Worm (Caenorhabditis elegans): ENCODE data around the gene C14B9.2.

The C14B9.2 gene

DNA sequence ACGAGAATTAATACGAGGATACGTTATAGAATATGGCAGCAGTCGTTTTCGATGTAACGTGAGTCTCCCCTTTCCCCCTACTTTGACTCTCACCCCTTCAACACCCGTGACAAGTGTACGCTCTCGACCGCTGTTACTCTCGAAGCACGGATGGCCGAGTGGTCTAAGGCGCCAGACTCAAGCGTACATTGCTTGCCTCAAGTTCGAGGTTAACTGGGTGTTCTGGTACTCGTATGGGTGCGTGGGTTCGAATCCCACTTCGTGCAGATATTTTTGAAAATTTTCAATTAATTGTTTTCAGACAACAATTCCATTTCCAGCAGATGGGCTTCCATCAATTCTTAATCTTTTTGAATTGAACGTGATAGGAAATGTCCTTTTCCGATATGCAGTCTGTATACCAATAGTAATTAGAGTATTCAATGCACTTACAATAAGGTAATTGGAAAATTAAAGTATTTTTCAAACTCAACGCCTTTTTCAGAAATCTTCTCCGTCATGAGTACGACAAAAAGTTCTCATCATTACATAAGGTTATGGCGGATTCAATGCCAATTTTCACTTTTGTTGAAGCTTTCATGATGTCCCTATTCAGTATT, 23.9 kb upstream of the C14B9.2 start (continued):
- TF ChIP-seq ceh-44 (GFP tag; IDR thresholded peaks at IDR 0.05), result peak; percentile 83
- TF ChIP-seq nhr-48 (tag; optimal IDR thresholded peaks at IDR 0.05), result peak; percentile 49
- TF ChIP-seq Y48G9A.11 (GFP tag; IDR thresholded peaks at IDR 0.05), result peak; percentile 69; the same call in 1 of the 2 replicates
- TF ChIP-seq F44E2.7 (GFP tag; IDR thresholded peaks at IDR 0.05), result peak; percentile 80; the same call in 1 of the 2 replicates
- peak; percentile 69; the same call in 1 of the 2 replicates for TF ChIP-seq snpc-1.2 (GFP tag; IDR thresholded peaks at IDR 0.05)
- peak; percentile 85 for TF ChIP-seq ctbp-1 (GFP tag; IDR thresholded peaks at IDR 0.05)
- TF ChIP-seq unc-130 (GFP tag; optimal IDR thresholded peaks at IDR 0.05), result peak; percentile 64
- 0 out of 2 replicates have a peak, but pooled peaks have one; percentile 56 for TF ChIP-seq lin-1 (GFP tag; IDR thresholded peaks at IDR 0.05)
- TF ChIP-seq ces-1 (GFP tag; optimal IDR thresholded peaks at IDR 0.05), result no peak
- TF ChIP-seq vab-7 (GFP tag; IDR thresholded peaks at IDR 0.05), result peak; percentile 79
- TF ChIP-seq nhr-111 (GFP tag; optimal IDR thresholded peaks at IDR 0.05), result peak; percentile 27
- no peak for TF ChIP-seq pqm-1 (tag; optimal IDR thresholded peaks at IDR 0.05)
- TF ChIP-seq unc-62 (GFP tag; optimal IDR thresholded peaks at IDR 0.05 in 1 of 2), result no peak
- TF ChIP-seq unc-62 (tag; optimal IDR thresholded peaks at IDR 0.05), result no peak
- TF ChIP-seq nhr-28 (tag; optimal IDR thresholded peaks at IDR 0.05), result peak; percentile 33
- TF ChIP-seq dmd-8 (GFP tag; IDR thresholded peaks at IDR 0.05), result peak; percentile 89
- TF ChIP-seq nhr-76 (tag; optimal IDR thresholded peaks at IDR 0.05), result no peak
- no peak for TF ChIP-seq fos-1 (tag; optimal IDR thresholded peaks at IDR 0.05)
- 0 out of 2 replicates have a peak, but pooled peaks have one; percentile 45 for TF ChIP-seq zip-11 (GFP tag; IDR thresholded peaks at IDR 0.05)
- peak; percentile 1 to 79 for TF ChIP-seq lsy-2 (tag; optimal IDR thresholded peaks at IDR 0.05)
- TF ChIP-seq zfp-3 (GFP tag; conservative IDR thresholded peaks at IDR 0.05), result 0 out of 2 replicates have a peak, but pooled peaks have one; percentile 40
- peak; percentile 85 for TF ChIP-seq ceh-20 (GFP tag; IDR thresholded peaks at IDR 0.05)
- peak; percentile 94 for TF ChIP-seq hmg-1.1 (GFP tag; IDR thresholded peaks at IDR 0.05)
- TF ChIP-seq ZK337.2 (GFP tag; IDR thresholded peaks at IDR 0.05), result peak; percentile 71
- no peak for TF ChIP-seq egl-27 (tag; optimal IDR thresholded peaks at IDR 0.05)
- peak; percentile 76 for TF ChIP-seq T26A8.4 (GFP tag; IDR thresholded peaks at IDR 0.05)
- TF ChIP-seq dmd-9 (GFP tag; IDR thresholded peaks at IDR 0.05), result peak; percentile 82
- peak; percentile 35 to 72 for TF ChIP-seq daf-16 (GFP tag; optimal IDR thresholded peaks at IDR 0.05)
- peak; percentile 52 for TF ChIP-seq daf-16 (tag; optimal IDR thresholded peaks at IDR 0.05)
- peak; percentile 49 for TF ChIP-seq lir-3 (tag; optimal IDR thresholded peaks at IDR 0.05)
- peak; percentile 66 for TF ChIP-seq tra-1 (GFP tag; IDR thresholded peaks at IDR 0.05)
- TF ChIP-seq spr-3 (GFP tag; optimal IDR thresholded peaks at IDR 0.05), result peak; percentile 60
- no peak for TF ChIP-seq zip-2 (tag; optimal IDR thresholded peaks at IDR 0.05)
- TF ChIP-seq nhr-237 (tag; optimal IDR thresholded peaks at IDR 0.05), result no peak
- TF ChIP-seq aha-1 (tag), result peak; percentile 95
- no peak; the same call in 1 of the 2 replicates for TF ChIP-seq Y75B8A.6 (GFP tag; IDR thresholded peaks at IDR 0.05)
- no peak for TF ChIP-seq ceh-28 (tag; optimal IDR thresholded peaks at IDR 0.05)
- no peak for TF ChIP-seq ztf-11 (tag; optimal IDR thresholded peaks at IDR 0.05)
- TF ChIP-seq F37D6.2 (tag; optimal IDR thresholded peaks at IDR 0.05), result no peak
- TF ChIP-seq mdl-1 (tag; optimal IDR thresholded peaks at IDR 0.05), result peak in 1 of 2 experiments; percentile 39
- peak; percentile 26 for TF ChIP-seq T20F7.1 (GFP tag; optimal IDR thresholded peaks at IDR 0.05)
- peak; percentile 53 for TF ChIP-seq sdz-12 (GFP tag; optimal IDR thresholded peaks at IDR 0.05)
- no peak for TF ChIP-seq cey-2 (tag; optimal IDR thresholded peaks at IDR 0.05; ENCODE audit: borderline replicate concordance, insufficient read depth)
- TF ChIP-seq hlh-30 (tag; optimal IDR thresholded peaks at IDR 0.05; ENCODE audit: insufficient read depth), result peak; percentile 61
- no peak for TF ChIP-seq lin-39 (tag; optimal IDR thresholded peaks at IDR 0.05)
- peak; percentile 74 for TF ChIP-seq dmd-6 (GFP tag; IDR thresholded peaks at IDR 0.05)
- no peak for TF ChIP-seq nhr-10 (tag; optimal IDR thresholded peaks at IDR 0.05)
- TF ChIP-seq duxl-1 (tag; optimal IDR thresholded peaks at IDR 0.05; ENCODE audit: poor library complexity), result peak; percentile 82
- TF ChIP-seq ceh-82 (tag; optimal IDR thresholded peaks at IDR 0.05), result no peak
- peak; percentile 52 for TF ChIP-seq nhr-11 (tag; optimal IDR thresholded peaks at IDR 0.05)
